Fruit fly (Drosophila melanogaster): ENCODE results near the gene CG33920.
A peak's percentile ranks its signal among the peaks of the same experiment; 100 is the strongest.

CG33920 gene

DNA sequence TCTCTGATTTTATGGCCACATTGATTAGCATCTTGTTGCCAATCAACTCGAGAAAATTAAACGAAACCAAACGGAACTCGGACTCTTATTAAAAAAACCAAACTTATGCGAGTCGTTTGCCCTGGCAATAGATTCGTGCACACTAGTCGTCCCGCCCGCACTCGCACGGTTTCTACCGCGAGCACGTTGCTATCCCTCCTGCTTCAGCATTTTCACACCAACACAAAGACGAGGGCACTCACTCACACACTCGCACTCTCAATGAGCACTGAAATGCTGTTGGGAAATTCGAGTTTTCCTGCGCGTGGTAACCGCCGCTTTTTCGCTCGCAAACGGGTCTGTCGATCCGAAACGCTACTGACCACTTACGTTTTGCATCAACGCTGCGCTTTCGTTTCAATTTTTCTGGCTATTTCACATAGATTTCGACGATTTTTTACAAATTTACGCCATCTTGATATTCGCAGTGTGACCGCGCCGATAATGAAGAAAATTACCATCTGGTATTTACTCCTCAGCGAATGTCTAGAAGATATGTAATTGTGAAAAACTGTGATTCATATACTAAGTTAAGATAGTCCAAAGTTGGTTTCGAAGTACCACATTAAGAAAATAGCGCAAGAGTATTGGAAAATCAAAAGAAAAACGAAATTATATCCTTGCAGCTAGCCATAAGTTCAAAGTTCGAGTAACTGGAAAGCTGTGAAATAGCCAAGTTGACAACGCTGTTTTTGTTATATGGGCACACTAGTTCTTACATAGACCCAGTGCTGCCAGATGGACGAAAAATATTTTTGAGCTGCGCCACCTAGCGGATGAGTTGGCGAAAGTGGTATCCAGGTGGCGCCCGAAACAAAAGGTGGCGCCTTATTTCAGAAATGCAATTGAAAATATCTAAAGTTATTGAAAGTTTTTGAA, 16.1 kb upstream of the CG33920 start, which contains the start of gene dco (continued):
- TF ChIP-seq Stat92E (GFP tag; optimal IDR thresholded peaks at IDR 0.05) (peak in 1 of 3 experiments; percentile 55), CG10147 (GFP tag; optimal IDR thresholded peaks at IDR 0.05) (peak; percentile 5), CG31388 (GFP tag; optimal IDR thresholded peaks at IDR 0.05) (peak; percentile 42), exex (tag; optimal IDR thresholded peaks at IDR 0.05) (no peak), Poxn (GFP tag; IDR thresholded peaks at IDR 0.05) (no peak), CG13894 (tag; optimal IDR thresholded peaks at IDR 0.05) (peak; percentile 44), Aef1 (GFP tag; IDR thresholded peaks at IDR 0.05) (peak; percentile 84), dm (GFP tag; optimal IDR thresholded peaks at IDR 0.05) (peak; percentile 57), CG4617 (GFP tag; optimal IDR thresholded peaks at IDR 0.05; ENCODE audit: borderline replicate concordance) (peak; percentile 35), chn (GFP tag; optimal IDR thresholded peaks at IDR 0.05) (peak; percentile 61), Lpt (GFP tag; optimal IDR thresholded peaks at IDR 0.05) (no peak), CG17802 (tag; optimal IDR thresholded peaks at IDR 0.05) (peak; percentile 64), Gsc (GFP tag; IDR thresholded peaks at IDR 0.05) (peak; percentile 69), hth (optimal IDR thresholded peaks at IDR 0.05) (no peak), Adf1 (GFP tag; IDR thresholded peaks at IDR 0.05) (no peak), Camta (GFP tag; optimal IDR thresholded peaks at IDR 0.05) (peak; percentile 67), Trl (optimal IDR thresholded peaks at IDR 0.05) (peak in 1 of 2 experiments; percentile 19), Trl (GFP tag; optimal IDR thresholded peaks at IDR 0.05) (peak; percentile 61), CG14860 (GFP tag; IDR thresholded peaks at IDR 0.05; ENCODE audit: partially characterized antibody) (no peak), disco-r (GFP tag; optimal IDR thresholded peaks at IDR 0.05) (peak; percentile 65), CG4328 (GFP tag; optimal IDR thresholded peaks at IDR 0.05) (peak; percentile 68), CG18262 (tag; optimal IDR thresholded peaks at IDR 0.05) (peak; percentile 58), sima (GFP tag; optimal IDR thresholded peaks at IDR 0.05) (no peak), CkIIα-i1 (GFP tag; IDR thresholded peaks at IDR 0.05) (no peak), pb (GFP tag; optimal IDR thresholded peaks at IDR 0.05) (peak; percentile 13), slp2 (GFP tag; optimal IDR thresholded peaks at IDR 0.05) (peak; percentile 65), bbx (GFP tag; IDR thresholded peaks at IDR 0.05; ENCODE audit: partially characterized antibody) (0 out of 2 replicates have a peak, but pooled peaks have one; percentile 6), jing (GFP tag; optimal IDR thresholded peaks at IDR 0.05) (peak; percentile 42), CG3847 (GFP tag; IDR thresholded peaks at IDR 0.05) (peak; percentile 87), emc (GFP tag; optimal IDR thresholded peaks at IDR 0.05) (peak; percentile 79), Ssrp (tag; optimal IDR thresholded peaks at IDR 0.05) (peak; percentile 18), CG16863 (GFP tag; optimal IDR thresholded peaks at IDR 0.05) (peak; percentile 71), repo (GFP tag; optimal IDR thresholded peaks at IDR 0.05) (peak; percentile 67), CG11456 (GFP tag; IDR thresholded peaks at IDR 0.05) (peak; percentile 99), Scr (GFP tag; IDR thresholded peaks at IDR 0.05; ENCODE audit: partially characterized antibody) (no peak), Lim3 (GFP tag; IDR thresholded peaks at IDR 0.05) (no peak), CG8290 (GFP tag; optimal IDR thresholded peaks at IDR 0.05) (peak; percentile 77), CG8290 (tag; optimal IDR thresholded peaks at IDR 0.05) (peak in 1 of 2 experiments; percentile 76), gro (GFP tag; optimal IDR thresholded peaks at IDR 0.05) (peak; percentile 63), Dek (tag; optimal IDR thresholded peaks at IDR 0.05) (peak; percentile 53), CG10654 (GFP tag; optimal IDR thresholded peaks at IDR 0.05) (peak; percentile 73), CG34376 (GFP tag; optimal IDR thresholded peaks at IDR 0.05) (no peak), Mad (GFP tag; optimal IDR thresholded peaks at IDR 0.05) (peak; percentile 60), Doc3 (GFP tag; IDR thresholded peaks at IDR 0.05; ENCODE audit: partially characterized antibody) (no peak), ATbp (GFP tag; optimal IDR thresholded peaks at IDR 0.05) (no peak), salm (tag; optimal IDR thresholded peaks at IDR 0.05) (no peak), CG15073 (GFP tag; optimal IDR thresholded peaks at IDR 0.05) (no peak), CG12769 (tag; optimal IDR thresholded peaks at IDR 0.05) (peak; percentile 7), Taf1 (GFP tag; IDR thresholded peaks at IDR 0.05) (peak; percentile 63), CG4854 (GFP tag; optimal IDR thresholded peaks at IDR 0.05) (peak; percentile 67)

All from whole organism, embryonic.